Fruit fly (Drosophila melanogaster): ENCODE data around the gene CG4666.

Gene CG4666

DNA sequence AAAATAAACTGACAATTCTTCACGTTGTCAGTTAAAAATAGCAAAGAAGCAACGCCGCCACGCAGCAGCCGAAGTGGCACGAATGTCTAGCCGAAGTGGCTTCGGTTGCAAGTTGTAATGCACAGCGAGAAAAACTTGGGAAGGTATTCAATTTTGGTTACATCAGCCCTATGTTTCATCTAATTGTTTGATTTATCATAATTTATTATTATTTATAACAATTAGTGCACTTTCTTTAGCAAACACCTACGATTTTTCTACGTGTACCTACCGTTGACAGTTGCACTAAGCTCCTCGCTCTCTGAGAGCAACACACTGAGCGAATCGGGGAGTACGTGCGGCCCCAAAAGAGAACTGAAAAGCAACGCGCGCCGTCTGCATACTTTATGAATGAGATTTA, 2.7 kb downstream of the CG4666 start, which contains the start of gene Tsp5D (continued):
- TF ChIP-seq tx (GFP tag; optimal IDR thresholded peaks at IDR 0.05), result peak; percentile 36
- TF ChIP-seq PHDP (tag; optimal IDR thresholded peaks at IDR 0.05), result peak; percentile 91
- TF ChIP-seq HmgD (GFP tag; optimal IDR thresholded peaks at IDR 0.05), result no peak
- TF ChIP-seq lola (GFP tag; optimal IDR thresholded peaks at IDR 0.05), result peak in 1 of 3 experiments; percentile 81
- peak; percentile 97 for TF ChIP-seq Awh (GFP tag; IDR thresholded peaks at IDR 0.05)
- peak; percentile 87 for TF ChIP-seq CG6813 (GFP tag; optimal IDR thresholded peaks at IDR 0.05)
- no peak for TF ChIP-seq knrl (GFP tag; IDR thresholded peaks at IDR 0.05; ENCODE audit: partially characterized antibody)
- peak; percentile 86 for TF ChIP-seq CG30403 (GFP tag; optimal IDR thresholded peaks at IDR 0.05)
- TF ChIP-seq z (GFP tag; IDR thresholded peaks at IDR 0.05), result peak; percentile 64; the same call in 1 of the 3 replicates
- TF ChIP-seq CG9797 (GFP tag; optimal IDR thresholded peaks at IDR 0.05), result peak; percentile 28
- TF ChIP-seq CG32772 (GFP tag; IDR thresholded peaks at IDR 0.05), result peak; percentile 94
- peak; percentile 67 for TF ChIP-seq sug (tag; optimal IDR thresholded peaks at IDR 0.05)
- TF ChIP-seq Dip3 (GFP tag; optimal IDR thresholded peaks at IDR 0.05), result no peak
- peak; percentile 72 for TF ChIP-seq Camta (GFP tag; optimal IDR thresholded peaks at IDR 0.05)
- no peak for TF ChIP-seq sima (GFP tag; optimal IDR thresholded peaks at IDR 0.05)
- peak; percentile 95 for TF ChIP-seq sob (GFP tag; IDR thresholded peaks at IDR 0.05)
- peak in 1 of 2 experiments; percentile 81 for TF ChIP-seq Eip74EF (GFP tag; optimal IDR thresholded peaks at IDR 0.05)
- TF ChIP-seq grn (GFP tag; optimal IDR thresholded peaks at IDR 0.05), result no peak

dm6 chrX:6068714-6069113, 8.9 kb downstream of the CG4666 start:
- TF ChIP-seq btn (GFP tag; optimal IDR thresholded peaks at IDR 0.05) (no peak), CG12104 (GFP tag; optimal IDR thresholded peaks at IDR 0.05) (no peak), CG4854 (GFP tag; optimal IDR thresholded peaks at IDR 0.05) (no peak), CG10431 (GFP tag; optimal IDR thresholded peaks at IDR 0.05) (no peak), nerfin-1 (tag; optimal IDR thresholded peaks at IDR 0.05) (no peak), sd (tag; optimal IDR thresholded peaks at IDR 0.05) (no peak), CG9727 (GFP tag; optimal IDR thresholded peaks at IDR 0.05) (no peak), CG11695 (GFP tag; IDR thresholded peaks at IDR 0.05) (no peak), CG11085 (GFP tag; IDR thresholded peaks at IDR 0.05) (no peak), CG7928 (GFP tag; optimal IDR thresholded peaks at IDR 0.05) (no peak), dimm (GFP tag; IDR thresholded peaks at IDR 0.05) (no peak), CG9215 (GFP tag; IDR thresholded peaks at IDR 0.05) (no peak), jigr1 (GFP tag; IDR thresholded peaks at IDR 0.05) (no peak), dmrt99B (tag; optimal IDR thresholded peaks at IDR 0.05) (peak; percentile 5), Sry-β (GFP tag; optimal IDR thresholded peaks at IDR 0.05) (peak; percentile 84), Dad (GFP tag; optimal IDR thresholded peaks at IDR 0.05) (no peak), Rx (GFP tag; IDR thresholded peaks at IDR 0.05) (no peak), Mes4 (GFP tag; optimal IDR thresholded peaks at IDR 0.05) (no peak), CG16815 (GFP tag; optimal IDR thresholded peaks at IDR 0.05) (no peak), p53 (GFP tag; optimal IDR thresholded peaks at IDR 0.05) (no peak), CG14965 (GFP tag; optimal IDR thresholded peaks at IDR 0.05; ENCODE audit: borderline replicate concordance) (no peak), CG17829 (tag; optimal IDR thresholded peaks at IDR 0.05) (no peak), Doc2 (GFP tag; IDR thresholded peaks at IDR 0.05) (no peak), ci (GFP tag; IDR thresholded peaks at IDR 0.05) (0 out of 3 replicates have a peak, but pooled peaks have one; percentile 49), crol (GFP tag; IDR thresholded peaks at IDR 0.05) (0 out of 2 replicates have a peak, but pooled peaks have one; percentile 31), Elba2 (GFP tag; optimal IDR thresholded peaks at IDR 0.05) (no peak), tna (GFP tag; IDR thresholded peaks at IDR 0.05; ENCODE audit: partially characterized antibody) (no peak), CG10267 (tag; optimal IDR thresholded peaks at IDR 0.05) (no peak), B-H2 (GFP tag; optimal IDR thresholded peaks at IDR 0.05) (no peak), CG3163 (GFP tag; optimal IDR thresholded peaks at IDR 0.05) (peak; percentile 59), Stat92E (GFP tag; optimal IDR thresholded peaks at IDR 0.05) (no peak), Usf (GFP tag; optimal IDR thresholded peaks at IDR 0.05) (no peak), bowl (GFP tag; IDR thresholded peaks at IDR 0.05) (no peak)
